Worm (Caenorhabditis elegans) whole organism, midembryonic: ENCODE results near the gene srx-2.

Experiments used
- tab-1 ChIP-seq: fragments of 200-800 bp; sonication (Bioruptor generic); IDR thresholded peaks from 2 replicates; pipeline ENCODE4 v1.3.6; 2022; ENCODE audit warnings: missing genetic modification characterization, missing compliant biosample characterization
- ztf-29 ChIP-seq: fragments of 200-800 bp; sonication (Bioruptor generic); IDR thresholded peaks from 2 replicates; pipeline ENCODE4 v1.3.6; 2022; ENCODE audit warnings: missing genetic modification reagents, missing genetic modification characterization, missing compliant biosample characterization

ce11 chrV:9051100-9051499, 41.8 kb downstream of the srx-2 start, which contains the start of gene C25E10.7:
- TF ChIP-seq tab-1 (no peak), ztf-29 (no peak)
